Worm (Caenorhabditis elegans): Measurements from ENCODE around the gene dhrs-4.

- TF ChIP-seq lin-11 (tag; optimal IDR thresholded peaks at IDR 0.05) (no peak), aly-2 (tag; optimal IDR thresholded peaks at IDR 0.05) (no peak)
Observed at ce11 chrV:12953702-12954101, 31.3 kb downstream of the dhrs-4 start, which contains the start of gene eif-3.K.

Measured in whole organism, L2 larva.